Fruit fly (Drosophila melanogaster) whole organism, embryonic: Measurements from ENCODE around the gene xmas.

Source experiments
- ATbp ChIP-seq: fragments of 200-800 bp; sonication (Bioruptor generic); optimal IDR thresholded peaks from 2 replicates; lab custom pipeline; 2017; ENCODE audit warnings: missing biosample characterization, mild to moderate bottlenecking, missing genetic modification characterization, missing genetic modification reagents
- Ada2b ChIP-seq: fragments of 200-800 bp; sonication (Bioruptor generic); IDR thresholded peaks from 2 replicates; pipeline ENCODE4 v1.3.6; 2022; ENCODE audit warnings: missing biosample characterization, missing genetic modification characterization
- BEAF-32 ChIP-seq: fragments of 200-800 bp; sonication (Bioruptor generic); optimal IDR thresholded peaks from 3 replicates; lab custom pipeline; 2017; ENCODE audit warnings: missing biosample characterization, missing genetic modification characterization, mild to moderate bottlenecking, moderate library complexity, missing genetic modification reagents
- CG10267 ChIP-seq: fragments of 200-800 bp; sonication (Bioruptor generic); optimal IDR thresholded peaks from 2 replicates; lab custom pipeline; 2018; ENCODE audit warnings: missing biosample characterization, mild to moderate bottlenecking, missing genetic modification characterization, moderate library complexity
- CG10274 ChIP-seq: fragments of 200-800 bp; sonication (Bioruptor generic); optimal IDR thresholded peaks from 3 replicates; lab custom pipeline; 2017; ENCODE audit warnings: missing biosample characterization, mild to moderate bottlenecking, missing genetic modification characterization
- CG10366 ChIP-seq: fragments of 200-800 bp; sonication (Bioruptor generic); IDR thresholded peaks from 2 replicates; pipeline ENCODE4 v1.3.6; 2022; ENCODE audit warnings: missing biosample characterization, missing genetic modification characterization
- CG13624 ChIP-seq: fragments of 200-800 bp; sonication (Bioruptor generic); optimal IDR thresholded peaks from 2 replicates; lab custom pipeline; 2016; ENCODE audit warnings: missing biosample characterization, missing genetic modification characterization
- CG15269 ChIP-seq: fragments of 200-800 bp; sonication (Bioruptor generic); optimal IDR thresholded peaks from 2 replicates; lab custom pipeline; 2018; ENCODE audit warnings: missing biosample characterization, mild to moderate bottlenecking, missing genetic modification characterization, moderate library complexity
- CG15601 ChIP-seq: fragments of 200-800 bp; sonication (Bioruptor generic); optimal IDR thresholded peaks from 3 replicates; lab custom pipeline; 2019; ENCODE audit warnings: missing biosample characterization, mild to moderate bottlenecking, missing genetic modification characterization, moderate library complexity
- CG1647 ChIP-seq: fragments of 200-800 bp; sonication (Bioruptor generic); optimal IDR thresholded peaks from 3 replicates; lab custom pipeline; 2016; ENCODE audit warnings: missing biosample characterization, missing genetic modification characterization
- CG16815 ChIP-seq: fragments of 200-800 bp; sonication (Bioruptor generic); optimal IDR thresholded peaks from 3 replicates; lab custom pipeline; 2017; ENCODE audit warnings: missing biosample characterization, mild to moderate bottlenecking, missing genetic modification characterization
- CG17912 ChIP-seq: fragments of 200-800 bp; sonication (Bioruptor generic); optimal IDR thresholded peaks from 2 replicates; lab custom pipeline; 2018; ENCODE audit warnings: missing biosample characterization, mild to moderate bottlenecking, missing genetic modification characterization
- CG2129 ChIP-seq: fragments of 200-800 bp; sonication (Bioruptor generic); IDR thresholded peaks from 2 replicates; pipeline ENCODE4 v1.3.6; 2022; ENCODE audit warnings: missing biosample characterization, missing genetic modification characterization; ENCODE audit not compliant: partially characterized antibody
- CG3407 ChIP-seq: fragments of 200-800 bp; sonication (Bioruptor generic); optimal IDR thresholded peaks from 2 replicates; lab custom pipeline; 2018; ENCODE audit warnings: missing biosample characterization, mild to moderate bottlenecking, missing genetic modification characterization
- CG3847 ChIP-seq: fragments of 200-800 bp; sonication (Bioruptor generic); IDR thresholded peaks from 2 replicates; pipeline ENCODE4 v1.3.6; 2022; ENCODE audit warnings: missing biosample characterization, missing genetic modification characterization
- CG4282 ChIP-seq: fragments of 200-800 bp; sonication (Bioruptor generic); optimal IDR thresholded peaks from 2 replicates; lab custom pipeline; 2016; ENCODE audit warnings: missing biosample characterization, missing genetic modification characterization
- CG4820 ChIP-seq: fragments of 200-800 bp; sonication (Bioruptor generic); optimal IDR thresholded peaks from 3 replicates; lab custom pipeline; 2016; ENCODE audit warnings: missing biosample characterization, missing genetic modification characterization
- CG7556 ChIP-seq: fragments of 200-800 bp; sonication (Bioruptor generic); optimal IDR thresholded peaks from 2 replicates; lab custom pipeline; 2017; ENCODE audit warnings: missing biosample characterization, mild to moderate bottlenecking, missing genetic modification characterization
- CG8924 ChIP-seq: fragments of 200-800 bp; optimal IDR thresholded peaks from 3 replicates; lab custom pipeline; 2019; ENCODE audit warnings: missing biosample characterization, mild to moderate bottlenecking, missing genetic modification characterization, moderate library complexity
- D ChIP-seq, 2 experiments: fragments of 200-800 bp in 1 of 2; fragments of >200 bp in 1 of 2; sonication (Bioruptor generic) in 1 of 2; optimal IDR thresholded peaks; 2 replicates in 1 of 2; 3 replicates in 1 of 2; lab custom pipeline; 2017; ENCODE audit warnings: mild to moderate bottlenecking in 1 of 2, missing biosample characterization in 1 of 2, missing genetic modification characterization in 1 of 2, missing genetic modification reagents in 1 of 2
- Doc3 ChIP-seq: fragments of 200-800 bp; sonication (Bioruptor generic); IDR thresholded peaks from 3 replicates; pipeline ENCODE4 v1.3.6; 2022; ENCODE audit warnings: missing biosample characterization, missing genetic modification characterization; ENCODE audit not compliant: partially characterized antibody
- Dref ChIP-seq: fragments of 200-800 bp; sonication (Bioruptor generic); IDR thresholded peaks from 2 replicates; pipeline ENCODE4 v1.3.6; 2022; ENCODE audit warnings: missing biosample characterization, missing genetic modification characterization
- Elba2 ChIP-seq: fragments of 200-800 bp; sonication (Bioruptor generic); optimal IDR thresholded peaks from 3 replicates; lab custom pipeline; 2016; ENCODE audit warnings: missing biosample characterization, missing genetic modification characterization
- Hr78 ChIP-seq, 2 experiments: fragments of 200-800 bp in 1 of 2; fragments of >200 bp in 1 of 2; sonication (Bioruptor generic) in 1 of 2; optimal IDR thresholded peaks; 2 replicates each; lab custom pipeline; 2017 to 2019; ENCODE audit warnings: missing biosample characterization in 2 of 2, missing genetic modification characterization in 2 of 2, mild to moderate bottlenecking in 1 of 2, moderate library complexity in 1 of 2
- MBD-R2 ChIP-seq: fragments of 200-800 bp; sonication (Bioruptor generic); IDR thresholded peaks from 2 replicates; pipeline ENCODE4 v1.3.6; 2022; ENCODE audit warnings: missing biosample characterization, missing genetic modification characterization
- NC2α ChIP-seq: fragments of 200-800 bp; sonication (Bioruptor generic); optimal IDR thresholded peaks from 2 replicates; lab custom pipeline; 2016; ENCODE audit warnings: missing biosample characterization, missing genetic modification characterization
- NfI ChIP-seq: fragments of 200-800 bp; sonication (Bioruptor generic); optimal IDR thresholded peaks from 3 replicates; lab custom pipeline; 2018; ENCODE audit warnings: missing biosample characterization, mild to moderate bottlenecking, missing genetic modification characterization, moderate library complexity
- TFAM ChIP-seq: fragments of 200-800 bp; sonication (Bioruptor generic); optimal IDR thresholded peaks from 2 replicates; lab custom pipeline; 2017; ENCODE audit warnings: missing biosample characterization, missing genetic modification characterization, inconsistent platforms
- Vsx1 ChIP-seq: fragments of 200-800 bp; sonication (Bioruptor generic); optimal IDR thresholded peaks from 2 replicates; lab custom pipeline; 2017; ENCODE audit warnings: missing biosample characterization, mild to moderate bottlenecking, missing genetic modification characterization, missing genetic modification reagents
- Xrp1 ChIP-seq: fragments of 200-800 bp; sonication (Bioruptor generic); IDR thresholded peaks from 2 replicates; pipeline ENCODE4 v1.3.6; 2022; ENCODE audit warnings: missing biosample characterization, missing genetic modification characterization
- amos ChIP-seq: fragments of 200-800 bp; sonication (Bioruptor generic); IDR thresholded peaks from 2 replicates; pipeline ENCODE4 v1.3.6; 2022; ENCODE audit warnings: missing biosample characterization, missing genetic modification characterization; ENCODE audit not compliant: partially characterized antibody
- dmrt99B ChIP-seq: fragments of 200-800 bp; sonication (Bioruptor generic); optimal IDR thresholded peaks from 2 replicates; lab custom pipeline; 2018; ENCODE audit warnings: missing biosample characterization, mild to moderate bottlenecking, missing genetic modification characterization, moderate library complexity
- emc ChIP-seq: fragments of 200-800 bp; sonication (Bioruptor generic); optimal IDR thresholded peaks from 2 replicates; lab custom pipeline; 2016; ENCODE audit warnings: missing biosample characterization, missing genetic modification characterization
- ems ChIP-seq: fragments of 200-800 bp; sonication (Bioruptor generic); optimal IDR thresholded peaks from 3 replicates; lab custom pipeline; 2016; ENCODE audit warnings: missing biosample characterization, missing genetic modification characterization
- fd96Cb ChIP-seq: fragments of 200-800 bp; sonication (Bioruptor generic); optimal IDR thresholded peaks from 2 replicates; lab custom pipeline; 2018; ENCODE audit warnings: missing biosample characterization, mild to moderate bottlenecking, missing genetic modification characterization, moderate library complexity
- grau ChIP-seq: fragments of 200-800 bp; optimal IDR thresholded peaks from 3 replicates; lab custom pipeline; 2019; ENCODE audit warnings: missing biosample characterization, mild to moderate bottlenecking, missing genetic modification characterization, moderate library complexity
- gsb ChIP-seq: fragments of 200-800 bp; sonication (Bioruptor generic); IDR thresholded peaks from 2 replicates; pipeline ENCODE4 v1.3.6; 2022; ENCODE audit warnings: missing biosample characterization, missing genetic modification characterization
- jing ChIP-seq: fragments of 200-800 bp; sonication (Bioruptor generic); optimal IDR thresholded peaks from 2 replicates; lab custom pipeline; 2018; ENCODE audit warnings: missing biosample characterization, mild to moderate bottlenecking, missing genetic modification characterization
- lmd ChIP-seq: fragments of 200-800 bp; sonication (Bioruptor generic); IDR thresholded peaks from 2 replicates; pipeline ENCODE4 v1.3.6; 2022; ENCODE audit warnings: missing biosample characterization, missing genetic modification characterization
- lov ChIP-seq, 2 experiments: fragments of 200-800 bp in 1 of 2; fragments of >200 bp in 1 of 2; sonication (Bioruptor generic) in 1 of 2; IDR thresholded peaks in 1 of 2; optimal IDR thresholded peaks in 1 of 2; 2 replicates in 1 of 2; 3 replicates in 1 of 2; pipeline versions ENCODE4 v1.3.6 to Lab custom; 2017 to 2022; ENCODE audit warnings: missing biosample characterization in 1 of 2, missing genetic modification characterization in 1 of 2
- maf-S ChIP-seq: fragments of 200-800 bp; sonication (Bioruptor generic); optimal IDR thresholded peaks from 2 replicates; lab custom pipeline; 2016; ENCODE audit warnings: missing biosample characterization, missing genetic modification characterization
- mld ChIP-seq: fragments of 200-800 bp; sonication (Bioruptor generic); IDR thresholded peaks from 3 replicates; pipeline ENCODE4 v1.3.6; 2022; ENCODE audit warnings: missing biosample characterization, missing genetic modification characterization; ENCODE audit not compliant: partially characterized antibody
- oc ChIP-seq: fragments of 200-800 bp; sonication (Bioruptor generic); optimal IDR thresholded peaks from 2 replicates; lab custom pipeline; 2018; ENCODE audit warnings: missing biosample characterization, mild to moderate bottlenecking, missing genetic modification characterization, moderate library complexity
- ro ChIP-seq: fragments of 200-800 bp; sonication (Bioruptor generic); IDR thresholded peaks from 2 replicates; pipeline ENCODE4 v1.3.6; 2022; ENCODE audit warnings: missing biosample characterization, missing genetic modification characterization
- sima ChIP-seq: fragments of 200-800 bp; sonication (Bioruptor generic); optimal IDR thresholded peaks from 2 replicates; lab custom pipeline; 2016; ENCODE audit warnings: missing biosample characterization, missing genetic modification characterization
- vvl ChIP-seq: fragments of 200-800 bp; sonication (Bioruptor generic); IDR thresholded peaks from 2 replicates; pipeline ENCODE4 v1.3.6; 2022; ENCODE audit warnings: missing biosample characterization, missing genetic modification characterization
- z ChIP-seq: fragments of 200-800 bp; sonication (Bioruptor generic); IDR thresholded peaks from 3 replicates; pipeline ENCODE4 v1.3.6; 2022; ENCODE audit warnings: missing biosample characterization, missing genetic modification characterization
- zfh1 ChIP-seq: fragments of 200-800 bp; sonication (Bioruptor generic); IDR thresholded peaks from 3 replicates; pipeline ENCODE4 v1.3.6; 2022; ENCODE audit warnings: missing biosample characterization, missing genetic modification characterization

Gene xmas

dm6 chrX:17123545-17124203 is 35.4 kb downstream of the xmas start (continued):
- TF ChIP-seq vvl (peak; percentile 79), mld (GFP tag; lab: Robert Waterston, UW) (no peak), D (optimal IDR thresholded peaks at IDR 0.05; lab: Kevin White, UChicago) (no peak), D (GFP tag; optimal IDR thresholded peaks at IDR 0.05; lab: Kevin White, UChicago) (peak; percentile 61), ems (peak; percentile 53), CG10267 (tag; lab: Kevin White, UChicago) (peak; percentile 55), NC2α (GFP tag; lab: Kevin White, UChicago) (no peak), Dref (no peak), fd96Cb (peak; percentile 74), CG15269 (tag; lab: Kevin White, UChicago) (peak; percentile 86), lov (optimal IDR thresholded peaks at IDR 0.05; lab: Kevin White, UChicago) (no peak), lov (GFP tag; IDR thresholded peaks at IDR 0.05; lab: Robert Waterston, UW) (no peak), CG10366 (peak; percentile 70), CG4282 (GFP tag; lab: Kevin White, UChicago) (no peak), lmd (peak; percentile 75), emc (GFP tag; lab: Kevin White, UChicago) (no peak), Doc3 (GFP tag; lab: Robert Waterston, UW) (no peak), oc (tag; lab: Kevin White, UChicago) (peak; percentile 83), amos (no peak; the same call in 1 of the 2 replicates), maf-S (GFP tag; lab: Kevin White, UChicago) (no peak), gsb (GFP tag; lab: Robert Waterston, UW) (0 out of 2 replicates have a peak, but pooled peaks have one; percentile 19), CG4820 (peak; percentile 46), MBD-R2 (peak; percentile 41; the same call in 1 of the 2 replicates), CG8924 (tag; lab: Kevin White, UChicago) (peak; percentile 79), ATbp (GFP tag; lab: Kevin White, UChicago) (peak; percentile 47), Xrp1 (GFP tag; lab: Robert Waterston, UW) (peak; percentile 79), NfI (peak; percentile 61), Elba2 (GFP tag; lab: Kevin White, UChicago) (no peak), CG13624 (GFP tag; lab: Kevin White, UChicago) (peak; percentile 29), zfh1 (peak; percentile 77), Ada2b (GFP tag; lab: Robert Waterston, UW) (peak; percentile 70), CG10274 (GFP tag; lab: Kevin White, UChicago) (peak; percentile 11), CG15601 (tag; lab: Kevin White, UChicago) (peak; percentile 43), jing (GFP tag; lab: Kevin White, UChicago) (peak; percentile 48), grau (tag; lab: Kevin White, UChicago) (peak; percentile 81), TFAM (peak; percentile 0), BEAF-32 (GFP tag; lab: Kevin White, UChicago) (no peak), sima (GFP tag; lab: Kevin White, UChicago) (no peak), Hr78 (GFP tag; optimal IDR thresholded peaks at IDR 0.05; lab: Kevin White, UChicago) (peak in 1 of 2 experiments; percentile 36), Vsx1 (GFP tag; lab: Kevin White, UChicago) (no peak), ro (peak; percentile 21; the same call in 1 of the 2 replicates), CG2129 (no peak), dmrt99B (tag; lab: Kevin White, UChicago) (peak; percentile 82), CG3407 (GFP tag; lab: Kevin White, UChicago) (no peak), CG1647 (GFP tag; lab: Kevin White, UChicago) (peak; percentile 51), CG17912 (GFP tag; lab: Kevin White, UChicago) (no peak), CG7556 (peak; percentile 70), CG16815 (GFP tag; lab: Kevin White, UChicago) (peak; percentile 32), CG3847 (GFP tag; lab: Robert Waterston, UW) (peak; percentile 71), z (GFP tag; lab: Robert Waterston, UW) (no peak)
